Worm (Caenorhabditis elegans): ENCODE data around the gene R07A4.3.

R07A4.3 gene

DNA sequence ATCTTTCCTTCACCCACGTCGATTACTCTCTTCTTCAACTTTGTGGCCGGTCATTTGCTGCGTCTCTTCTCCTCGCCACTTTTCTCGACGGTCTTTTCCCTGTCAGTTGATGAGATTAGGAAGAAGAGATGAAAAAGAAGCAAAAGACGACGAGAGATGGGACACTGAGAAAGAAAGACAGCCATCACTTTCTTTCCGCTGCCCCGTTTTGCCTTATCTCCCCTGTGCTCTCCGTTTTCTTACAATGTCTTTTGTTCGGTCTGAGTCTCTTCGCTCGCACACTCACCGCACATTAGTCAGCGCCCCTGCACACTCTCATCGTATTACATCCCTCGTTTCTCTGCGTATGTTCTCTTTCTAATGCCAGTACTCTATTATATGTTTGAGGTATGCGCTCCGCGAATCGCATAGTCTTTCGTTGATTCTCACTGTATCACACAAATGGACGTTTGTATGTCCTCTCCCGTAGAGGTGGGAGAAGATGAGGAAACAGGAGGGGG is 12.7 kb downstream of the R07A4.3 start (continued):
- TF ChIP-seq zip-4 (GFP tag; optimal IDR thresholded peaks at IDR 0.05) (peak; percentile 63), elt-3 (tag; optimal IDR thresholded peaks at IDR 0.05) (peak in 5 of 6 experiments; percentile 1 to 90 (median 79)), ets-5 (GFP tag; IDR thresholded peaks at IDR 0.05) (no peak), sptf-1 (tag; optimal IDR thresholded peaks at IDR 0.05) (no peak), lin-39 (tag; optimal IDR thresholded peaks at IDR 0.05) (peak; percentile 62), unc-30 (tag; optimal IDR thresholded peaks at IDR 0.05) (no peak), fos-1 (tag; optimal IDR thresholded peaks at IDR 0.05) (peak; percentile 95), unc-130 (tag; optimal IDR thresholded peaks at IDR 0.05) (peak; percentile 87), alr-1 (tag; optimal IDR thresholded peaks at IDR 0.05; ENCODE audit: borderline replicate concordance) (no peak), pqm-1 (tag; optimal IDR thresholded peaks at IDR 0.05) (peak; percentile 53), nhr-19 (GFP tag; conservative IDR thresholded peaks at IDR 0.05) (peak; percentile 94), ceh-82 (tag; optimal IDR thresholded peaks at IDR 0.05) (peak; percentile 29 to 86 (median 79)), Y116A8C.19 (tag; optimal IDR thresholded peaks at IDR 0.05; ENCODE audit: borderline replicate concordance) (peak; percentile 9), swsn-7 (tag; optimal IDR thresholded peaks at IDR 0.05) (peak; percentile 98), nhr-28 (tag; optimal IDR thresholded peaks at IDR 0.05) (no peak), lin-35 (GFP tag; optimal IDR thresholded peaks at IDR 0.05) (peak; percentile 68 to 85), lin-14 (GFP tag; optimal IDR thresholded peaks at IDR 0.05) (peak; percentile 100), aha-1 (tag; optimal IDR thresholded peaks at IDR 0.05) (peak; percentile 67), xbp-1 (tag; optimal IDR thresholded peaks at IDR 0.05) (peak; percentile 95), lin-13 (GFP tag; optimal IDR thresholded peaks at IDR 0.05) (peak; percentile 93), mab-9 (GFP tag; IDR thresholded peaks at IDR 0.05) (peak; percentile 84), nhr-47 (tag; optimal IDR thresholded peaks at IDR 0.05) (peak; percentile 98), grh-1 (GFP tag; IDR thresholded peaks at IDR 0.05) (peak; percentile 86), pag-3 (tag; optimal IDR thresholded peaks at IDR 0.05; ENCODE audit: borderline replicate concordance, insufficient read depth) (no peak), mep-1 (tag; optimal IDR thresholded peaks at IDR 0.05) (peak; percentile 87), ztf-11 (tag; optimal IDR thresholded peaks at IDR 0.05) (peak in 1 of 2 experiments; percentile 84), ama-1 (optimal IDR thresholded peaks at IDR 0.05) (peak; percentile 35), hlh-4 (tag; optimal IDR thresholded peaks at IDR 0.05) (no peak), unc-98 (GFP tag; IDR thresholded peaks at IDR 0.05) (0 out of 2 replicates have a peak, but pooled peaks have one; percentile 16), nhr-84 (tag; optimal IDR thresholded peaks at IDR 0.05) (no peak), aly-2 (tag; optimal IDR thresholded peaks at IDR 0.05) (peak; percentile 26), ces-1 (GFP tag; optimal IDR thresholded peaks at IDR 0.05) (peak; percentile 82)

DNA sequence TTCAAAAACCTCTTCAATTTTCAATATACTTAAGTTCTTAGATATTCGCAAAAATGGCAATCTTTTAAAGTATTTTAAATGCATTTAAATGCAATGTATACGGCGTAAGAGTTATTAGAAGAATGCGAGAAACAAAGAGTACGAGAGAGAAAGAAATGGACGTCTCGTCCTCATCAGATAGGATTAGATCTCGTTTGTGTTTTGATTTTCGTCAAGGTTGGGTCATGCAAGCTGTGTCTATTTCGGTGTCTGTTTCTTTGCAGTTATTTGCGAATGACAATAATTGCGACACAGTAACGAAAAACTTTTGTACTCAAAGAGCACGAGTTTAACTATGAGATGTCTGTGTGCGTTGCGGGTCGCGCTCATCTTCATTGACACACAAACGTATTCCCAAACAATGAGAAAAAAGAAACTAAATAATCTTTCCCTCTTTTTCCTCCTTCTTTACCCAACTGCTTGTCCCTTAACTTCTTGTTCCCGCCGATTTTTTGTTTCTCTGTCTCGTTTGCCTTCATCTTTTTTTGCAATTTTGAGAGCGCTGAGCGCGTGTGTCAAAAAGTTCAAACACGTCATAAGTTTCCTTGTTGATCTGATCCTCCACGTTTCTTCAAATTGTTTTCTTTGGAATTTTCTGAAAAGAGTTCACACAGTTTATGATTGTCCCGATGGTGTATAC is 13.6 kb downstream of the R07A4.3 start:
- TF ChIP-seq nhr-71 (tag; optimal IDR thresholded peaks at IDR 0.05) (peak; percentile 54), mef-2 (tag; optimal IDR thresholded peaks at IDR 0.05) (no peak), hpl-2 (GFP tag; optimal IDR thresholded peaks at IDR 0.05) (no peak), blmp-1 (tag; optimal IDR thresholded peaks at IDR 0.05) (peak; percentile 47), ztf-11 (tag; optimal IDR thresholded peaks at IDR 0.05) (no peak), mdl-1 (tag; optimal IDR thresholded peaks at IDR 0.05) (peak in 1 of 2 experiments; percentile 35), nhr-20 (tag; optimal IDR thresholded peaks at IDR 0.05) (peak; percentile 17), lin-14 (GFP tag; optimal IDR thresholded peaks at IDR 0.05) (peak; percentile 34), tbx-2 (tag; optimal IDR thresholded peaks at IDR 0.05) (peak; percentile 49), irx-1 (tag; optimal IDR thresholded peaks at IDR 0.05) (no peak), nhr-237 (tag; optimal IDR thresholded peaks at IDR 0.05) (no peak), swsn-7 (tag; optimal IDR thresholded peaks at IDR 0.05) (no peak), lin-13 (GFP tag; optimal IDR thresholded peaks at IDR 0.05) (no peak), egl-27 (tag; optimal IDR thresholded peaks at IDR 0.05) (peak in 1 of 2 experiments; percentile 57), mep-1 (tag; optimal IDR thresholded peaks at IDR 0.05) (no peak), ama-1 (optimal IDR thresholded peaks at IDR 0.05) (no peak), nhr-77 (tag; optimal IDR thresholded peaks at IDR 0.05) (peak; percentile 62), nhr-19 (GFP tag; conservative IDR thresholded peaks at IDR 0.05) (0 out of 2 replicates have a peak, but pooled peaks have one; percentile 8), lsy-2 (tag; optimal IDR thresholded peaks at IDR 0.05) (peak in 1 of 2 experiments; percentile 6), alr-1 (tag; optimal IDR thresholded peaks at IDR 0.05; ENCODE audit: borderline replicate concordance) (no peak), lin-39 (tag; optimal IDR thresholded peaks at IDR 0.05) (no peak)
